Fruit fly (Drosophila melanogaster) whole organism, embryonic: ENCODE measurements around the gene CG15375.
A peak's percentile ranks its signal among the peaks of the same experiment; 100 is the strongest.

Experiments used
- CG10209 ChIP-seq: fragments of 200-800 bp; sonication (Bioruptor generic); optimal IDR thresholded peaks from 3 replicates; lab custom pipeline; 2017; ENCODE audit warnings: missing biosample characterization, mild to moderate bottlenecking, missing genetic modification characterization, missing genetic modification reagents
- CG10366 ChIP-seq: fragments of 200-800 bp; sonication (Bioruptor generic); IDR thresholded peaks from 2 replicates; pipeline ENCODE4 v1.3.6; 2022; ENCODE audit warnings: missing biosample characterization, missing genetic modification characterization
- CG11696 ChIP-seq: fragments of 200-800 bp; sonication (Bioruptor generic); IDR thresholded peaks from 2 replicates; pipeline ENCODE4 v1.3.6; 2022; ENCODE audit warnings: missing biosample characterization, missing genetic modification characterization
- CG12155 ChIP-seq: fragments of 200-800 bp; sonication (Bioruptor generic); optimal IDR thresholded peaks from 3 replicates; lab custom pipeline; 2016; ENCODE audit warnings: missing biosample characterization, missing genetic modification characterization
- CG13775 ChIP-seq: fragments of 200-800 bp; sonication (Bioruptor generic); optimal IDR thresholded peaks from 3 replicates; lab custom pipeline; 2017; ENCODE audit warnings: missing biosample characterization, mild to moderate bottlenecking, missing genetic modification characterization
- CG1529 ChIP-seq: fragments of 200-800 bp; sonication (Bioruptor generic); optimal IDR thresholded peaks from 3 replicates; lab custom pipeline; 2018; ENCODE audit warnings: missing biosample characterization, missing genetic modification characterization
- CG17612 ChIP-seq: fragments of 200-800 bp; sonication (Bioruptor generic); IDR thresholded peaks from 2 replicates; pipeline ENCODE4 v1.3.6; 2022; ENCODE audit warnings: missing biosample characterization, missing genetic modification characterization
- CG17802 ChIP-seq: fragments of 200-800 bp; sonication (Bioruptor generic); optimal IDR thresholded peaks from 2 replicates; lab custom pipeline; 2018; ENCODE audit warnings: missing biosample characterization, mild to moderate bottlenecking, missing genetic modification characterization, moderate library complexity
- CG1792 ChIP-seq: fragments of 200-800 bp; sonication (Bioruptor generic); optimal IDR thresholded peaks from 2 replicates; lab custom pipeline; 2016; ENCODE audit warnings: missing biosample characterization, missing genetic modification characterization
- CG1832 ChIP-seq: fragments of 200-800 bp; sonication (Bioruptor generic); optimal IDR thresholded peaks from 2 replicates; lab custom pipeline; 2017; ENCODE audit warnings: missing biosample characterization, mild to moderate bottlenecking, missing genetic modification characterization, inconsistent platforms
- CG2116 ChIP-seq: fragments of 200-800 bp; sonication (Bioruptor generic); optimal IDR thresholded peaks from 3 replicates; lab custom pipeline; 2018; ENCODE audit warnings: missing biosample characterization, mild to moderate bottlenecking, missing genetic modification characterization
- CG3281 ChIP-seq: fragments of 200-800 bp; sonication (Bioruptor generic); optimal IDR thresholded peaks from 3 replicates; lab custom pipeline; 2017; ENCODE audit warnings: missing biosample characterization, mild to moderate bottlenecking, missing genetic modification characterization
- CG42726 ChIP-seq: fragments of 200-800 bp; sonication (Bioruptor generic); IDR thresholded peaks from 2 replicates; pipeline ENCODE4 v1.3.6; 2022; ENCODE audit warnings: missing biosample characterization, missing genetic modification characterization; ENCODE audit not compliant: partially characterized antibody
- CG4424 ChIP-seq: fragments of 200-800 bp; sonication (Bioruptor generic); optimal IDR thresholded peaks from 3 replicates; lab custom pipeline; 2016; ENCODE audit warnings: missing biosample characterization, missing genetic modification characterization
- CG5245 ChIP-seq: fragments of 200-800 bp; sonication (Bioruptor generic); optimal IDR thresholded peaks from 3 replicates; lab custom pipeline; 2016; ENCODE audit warnings: missing biosample characterization, missing genetic modification characterization
- CG6854 ChIP-seq: fragments of 200-800 bp; sonication (Bioruptor generic); optimal IDR thresholded peaks from 3 replicates; lab custom pipeline; 2017; ENCODE audit warnings: missing biosample characterization, mild to moderate bottlenecking, missing genetic modification characterization
- CG7357 ChIP-seq: fragments of 200-800 bp; sonication (Bioruptor generic); IDR thresholded peaks from 3 replicates; pipeline ENCODE4 v1.3.6; 2022; ENCODE audit warnings: missing biosample characterization, missing genetic modification characterization
- CG7372 ChIP-seq: fragments of 200-800 bp; sonication (Bioruptor generic); IDR thresholded peaks from 2 replicates; pipeline ENCODE4 v1.3.6; 2022; ENCODE audit warnings: missing biosample characterization, missing genetic modification characterization
- CG7839 ChIP-seq: fragments of 200-800 bp; sonication (Bioruptor generic); optimal IDR thresholded peaks from 3 replicates; lab custom pipeline; 2018; ENCODE audit warnings: missing biosample characterization, mild to moderate bottlenecking, missing genetic modification characterization, moderate library complexity
- CG8359 ChIP-seq: fragments of 200-800 bp; sonication (Bioruptor generic); optimal IDR thresholded peaks from 2 replicates; lab custom pipeline; 2017; ENCODE audit warnings: missing biosample characterization, mild to moderate bottlenecking, missing genetic modification characterization, borderline replicate concordance
- CG9437 ChIP-seq: fragments of 200-800 bp; sonication (Bioruptor generic); optimal IDR thresholded peaks from 2 replicates; lab custom pipeline; 2018; ENCODE audit warnings: missing biosample characterization, mild to moderate bottlenecking, missing genetic modification characterization
- CG9609 ChIP-seq: fragments of 200-800 bp; sonication (Bioruptor generic); optimal IDR thresholded peaks from 3 replicates; lab custom pipeline; 2016; ENCODE audit warnings: missing biosample characterization, missing genetic modification characterization
- CG9932 ChIP-seq: fragments of 200-800 bp; sonication (Bioruptor generic); IDR thresholded peaks from 2 replicates; pipeline ENCODE4 v1.3.6; 2022; ENCODE audit warnings: missing biosample characterization, missing genetic modification characterization
- D19B ChIP-seq: fragments of 200-800 bp; sonication (Bioruptor generic); optimal IDR thresholded peaks from 2 replicates; lab custom pipeline; 2017; ENCODE audit warnings: missing biosample characterization, mild to moderate bottlenecking, missing genetic modification characterization
- Dref ChIP-seq: fragments of 200-800 bp; sonication (Bioruptor generic); IDR thresholded peaks from 2 replicates; pipeline ENCODE4 v1.3.6; 2022; ENCODE audit warnings: missing biosample characterization, missing genetic modification characterization
- Ets97D ChIP-seq: fragments of 200-800 bp; sonication (Bioruptor generic); optimal IDR thresholded peaks from 3 replicates; lab custom pipeline; 2016; ENCODE audit warnings: missing biosample characterization, missing genetic modification characterization
- GATAe ChIP-seq: fragments of 200-800 bp; sonication (Bioruptor generic); conservative IDR thresholded peaks from 2 replicates; pipeline ENCODE4 v1.3.6; 2022; ENCODE audit warnings: missing biosample characterization, missing genetic modification characterization
- Hmr ChIP-seq: fragments of 200-800 bp; sonication (Bioruptor generic); optimal IDR thresholded peaks from 3 replicates; lab custom pipeline; 2017; ENCODE audit warnings: mild to moderate bottlenecking, missing biosample characterization, missing genetic modification reagents, missing genetic modification characterization
- Hr51 ChIP-seq, 2 experiments: fragments of 200-800 bp; sonication (Bioruptor generic); optimal IDR thresholded peaks; 2 replicates in 1 of 2; 3 replicates in 1 of 2; lab custom pipeline; 2016 to 2018; ENCODE audit warnings: missing biosample characterization in 2 of 2, missing genetic modification characterization in 2 of 2, mild to moderate bottlenecking in 1 of 2, moderate library complexity in 1 of 2
- Jarid2 ChIP-seq: fragments of 200-800 bp; sonication (Bioruptor generic); optimal IDR thresholded peaks from 3 replicates; lab custom pipeline; 2017; ENCODE audit warnings: mild to moderate bottlenecking, missing biosample characterization, missing genetic modification reagents, missing genetic modification characterization
- Mad ChIP-seq: fragments of 200-800 bp; sonication (Bioruptor generic); optimal IDR thresholded peaks from 2 replicates; lab custom pipeline; 2016; ENCODE audit warnings: missing biosample characterization, missing genetic modification characterization
- Myb ChIP-seq: fragments of 200-800 bp; sonication (Bioruptor generic); optimal IDR thresholded peaks from 2 replicates; lab custom pipeline; 2016; ENCODE audit warnings: missing biosample characterization, missing genetic modification characterization
- ash1 ChIP-seq: fragments of 200-800 bp; sonication (Bioruptor generic); optimal IDR thresholded peaks from 2 replicates; lab custom pipeline; 2018; ENCODE audit warnings: missing biosample characterization, mild to moderate bottlenecking, missing genetic modification characterization
- chm ChIP-seq: fragments of 200-800 bp; sonication (Bioruptor generic); IDR thresholded peaks from 2 replicates; pipeline ENCODE4 v1.3.6; 2022; ENCODE audit warnings: missing biosample characterization, missing genetic modification characterization
- dan ChIP-seq: fragments of 200-800 bp; sonication (Bioruptor generic); IDR thresholded peaks from 2 replicates; pipeline ENCODE4 v1.3.6; 2022; ENCODE audit warnings: missing biosample characterization, missing genetic modification characterization
- fu2 ChIP-seq: fragments of 200-800 bp; sonication (Bioruptor generic); optimal IDR thresholded peaks from 2 replicates; lab custom pipeline; 2016; ENCODE audit warnings: missing biosample characterization, missing genetic modification characterization
- kni ChIP-seq: fragments of 200-800 bp; sonication (Bioruptor generic); optimal IDR thresholded peaks from 3 replicates; lab custom pipeline; 2017; ENCODE audit warnings: mild to moderate bottlenecking, missing biosample characterization, missing genetic modification reagents, missing genetic modification characterization
- lola ChIP-seq, 3 experiments: fragments of >200 bp in 2 of 3; fragments of 200-800 bp in 1 of 3; sonication (Bioruptor generic) in 1 of 3; optimal IDR thresholded peaks; 2 replicates each; lab custom pipeline; 2017 to 2019; ENCODE audit warnings: missing biosample characterization in 3 of 3, missing genetic modification characterization in 3 of 3, mild to moderate bottlenecking in 1 of 3, moderate library complexity in 1 of 3
- lov ChIP-seq, 2 experiments: fragments of 200-800 bp in 1 of 2; fragments of >200 bp in 1 of 2; sonication (Bioruptor generic) in 1 of 2; IDR thresholded peaks in 1 of 2; optimal IDR thresholded peaks in 1 of 2; 2 replicates in 1 of 2; 3 replicates in 1 of 2; pipeline versions ENCODE4 v1.3.6 to Lab custom; 2017 to 2022; ENCODE audit warnings: missing biosample characterization in 1 of 2, missing genetic modification characterization in 1 of 2
- org-1 ChIP-seq: fragments of 200-800 bp; sonication (Bioruptor generic); optimal IDR thresholded peaks from 2 replicates; lab custom pipeline; 2017; ENCODE audit warnings: missing biosample characterization, missing genetic modification characterization
- scrt ChIP-seq: fragments of 200-800 bp; sonication (Bioruptor generic); optimal IDR thresholded peaks from 2 replicates; lab custom pipeline; 2018; ENCODE audit warnings: missing biosample characterization, mild to moderate bottlenecking, missing genetic modification characterization, moderate library complexity
- sens-2 ChIP-seq: fragments of 200-800 bp; sonication (Bioruptor generic); IDR thresholded peaks from 2 replicates; pipeline ENCODE4 v1.3.6; 2022; ENCODE audit warnings: missing biosample characterization, missing genetic modification characterization
- slou ChIP-seq: fragments of 200-800 bp; sonication (Bioruptor generic); optimal IDR thresholded peaks from 3 replicates; lab custom pipeline; 2016; ENCODE audit warnings: missing biosample characterization, missing genetic modification characterization
- sqz ChIP-seq: fragments of 200-800 bp; sonication (Bioruptor generic); optimal IDR thresholded peaks from 3 replicates; lab custom pipeline; 2018; ENCODE audit warnings: missing biosample characterization, mild to moderate bottlenecking, missing genetic modification characterization
- tio ChIP-seq: fragments of 200-800 bp; sonication (Bioruptor generic); optimal IDR thresholded peaks from 2 replicates; lab custom pipeline; 2017; ENCODE audit warnings: missing biosample characterization, missing genetic modification characterization, inconsistent platforms
- tll ChIP-seq, 2 experiments: fragments of 200-800 bp in 1 of 2; fragments of >200 bp in 1 of 2; sonication (Bioruptor generic) in 1 of 2; optimal IDR thresholded peaks; 2 replicates each; lab custom pipeline; 2017 to 2019; ENCODE audit warnings: missing biosample characterization in 2 of 2, missing genetic modification characterization in 2 of 2, mild to moderate bottlenecking in 1 of 2, moderate library complexity in 1 of 2
- toy ChIP-seq: fragments of 200-800 bp; sonication (Bioruptor generic); IDR thresholded peaks from 2 replicates; pipeline ENCODE4 v1.3.6; 2022; ENCODE audit warnings: missing biosample characterization, missing genetic modification characterization
- trh ChIP-seq: fragments of 200-800 bp; sonication (Bioruptor generic); optimal IDR thresholded peaks from 2 replicates; lab custom pipeline; 2016; ENCODE audit warnings: missing biosample characterization, missing genetic modification characterization
- tx ChIP-seq: fragments of 200-800 bp; sonication (Bioruptor generic); optimal IDR thresholded peaks from 2 replicates; lab custom pipeline; 2016; ENCODE audit warnings: missing biosample characterization, missing genetic modification characterization
- zen2 ChIP-seq: fragments of 200-800 bp; sonication (Bioruptor generic); IDR thresholded peaks from 3 replicates; pipeline ENCODE4 v1.3.6; 2022; ENCODE audit warnings: missing biosample characterization, missing genetic modification characterization; ENCODE audit not compliant: partially characterized antibody

The CG15375 gene

dm6 chrX:4131049-4131629 is 30.0 kb downstream of the CG15375 start, which contains the start of gene GlcAT-I (continued):
- TF ChIP-seq CG9932 (GFP tag; lab: Robert Waterston, UW) (no peak), CG9609 (GFP tag; lab: Kevin White, UChicago) (no peak), CG3281 (GFP tag; lab: Kevin White, UChicago) (no peak), CG10366 (no peak), zen2 (GFP tag; lab: Robert Waterston, UW) (no peak), toy (GFP tag; lab: Robert Waterston, UW) (no peak), Dref (GFP tag; lab: Robert Waterston, UW) (peak; percentile 65), tx (no peak), CG7839 (no peak), CG7372 (GFP tag; lab: Robert Waterston, UW) (no peak), Mad (GFP tag; lab: Kevin White, UChicago) (no peak), CG1792 (no peak), CG1529 (GFP tag; lab: Kevin White, UChicago) (no peak), tio (no peak), ash1 (GFP tag; lab: Kevin White, UChicago) (no peak), sens-2 (no peak), Jarid2 (no peak), CG11696 (GFP tag; lab: Robert Waterston, UW) (no peak), slou (GFP tag; lab: Kevin White, UChicago) (no peak), CG9437 (GFP tag; lab: Kevin White, UChicago) (peak; percentile 81), CG13775 (GFP tag; lab: Kevin White, UChicago) (no peak), CG6854 (GFP tag; lab: Kevin White, UChicago) (no peak), CG10209 (GFP tag; lab: Kevin White, UChicago) (no peak), CG17612 (no peak), Myb (GFP tag; lab: Kevin White, UChicago) (no peak), CG7357 (GFP tag; lab: Robert Waterston, UW) (no peak), fu2 (GFP tag; lab: Kevin White, UChicago) (no peak), scrt (GFP tag; lab: Kevin White, UChicago) (no peak), D19B (no peak), CG2116 (GFP tag; lab: Kevin White, UChicago) (peak; percentile 36), CG1832 (GFP tag; lab: Kevin White, UChicago) (no peak), CG5245 (GFP tag; lab: Kevin White, UChicago) (no peak), lola (GFP tag; optimal IDR thresholded peaks at IDR 0.05; lab: Kevin White, UChicago) (no peak), dan (GFP tag; lab: Robert Waterston, UW) (no peak), org-1 (GFP tag; lab: Kevin White, UChicago) (no peak), CG12155 (GFP tag; lab: Kevin White, UChicago) (no peak), lov (optimal IDR thresholded peaks at IDR 0.05; lab: Kevin White, UChicago) (no peak), lov (GFP tag; IDR thresholded peaks at IDR 0.05; lab: Robert Waterston, UW) (no peak), Hr51 (GFP tag; optimal IDR thresholded peaks at IDR 0.05; lab: Kevin White, UChicago) (no peak), kni (GFP tag; lab: Kevin White, UChicago) (no peak), trh (GFP tag; lab: Kevin White, UChicago) (no peak), Ets97D (GFP tag; lab: Kevin White, UChicago) (peak; percentile 47), CG4424 (GFP tag; lab: Kevin White, UChicago) (no peak), tll (GFP tag; optimal IDR thresholded peaks at IDR 0.05; lab: Kevin White, UChicago) (no peak), CG17802 (tag; lab: Kevin White, UChicago) (no peak), CG8359 (GFP tag; lab: Kevin White, UChicago) (no peak), chm (GFP tag; lab: Robert Waterston, UW) (no peak), Hmr (no peak), GATAe (GFP tag; lab: Robert Waterston, UW) (no peak), sqz (GFP tag; lab: Kevin White, UChicago) (no peak), CG42726 (peak; percentile 17; the same call in 1 of the 2 replicates)
